Fruit fly (Drosophila melanogaster) whole organism, wandering third instar larva: Measurements from ENCODE around the gene CG15642.

Experiments used
- CrebA ChIP-seq: fragments of 200-800 bp; sonication (Bioruptor generic); optimal IDR thresholded peaks from 2 replicates; lab custom pipeline; 2016; ENCODE audit warnings: missing biosample characterization, mild to moderate bottlenecking, missing genetic modification characterization, borderline replicate concordance
- Dfd ChIP-seq: fragments of >200 bp; optimal IDR thresholded peaks from 2 replicates; lab custom pipeline; 2017; ENCODE audit warnings: missing biosample characterization, missing genetic modification characterization
- Mio ChIP-seq: sonication (Bioruptor generic); optimal IDR thresholded peaks from 2 replicates; lab custom pipeline; 2016; ENCODE audit warnings: missing biosample characterization, missing genetic modification characterization
- OdsH ChIP-seq: fragments of 200-800 bp; sonication (Bioruptor generic); optimal IDR thresholded peaks from 2 replicates; lab custom pipeline; 2016; ENCODE audit warnings: missing biosample characterization, mild to moderate bottlenecking, missing genetic modification characterization
- Vsx2 ChIP-seq: fragments of 200-300, 225-300 bp; sonication (Bioruptor generic); optimal IDR thresholded peaks from 2 replicates; lab custom pipeline; 2018; ENCODE audit warnings: missing biosample characterization, missing genetic modification characterization; ENCODE audit not compliant: partially characterized antibody
- lola ChIP-seq: fragments of >200 bp; optimal IDR thresholded peaks from 2 replicates; lab custom pipeline; 2017; ENCODE audit warnings: missing biosample characterization, missing genetic modification characterization
- rgr ChIP-seq: fragments of 200-800 bp; sonication (Bioruptor generic); optimal IDR thresholded peaks from 3 replicates; lab custom pipeline; 2016; ENCODE audit warnings: missing biosample characterization, mild to moderate bottlenecking, missing genetic modification characterization
- sage ChIP-seq: fragments of 200-800 bp; sonication (Bioruptor generic); optimal IDR thresholded peaks from 2 replicates; lab custom pipeline; 2016; ENCODE audit warnings: missing biosample characterization, mild to moderate bottlenecking, missing genetic modification characterization

- no peak for TF ChIP-seq Vsx2 (GFP tag; lab: Kevin White, UChicago)
- TF ChIP-seq CrebA (GFP tag; lab: Kevin White, UChicago): no peak
- TF ChIP-seq rgr (GFP tag; lab: Kevin White, UChicago): no peak
- no peak for TF ChIP-seq sage
- no peak for TF ChIP-seq Dfd (GFP tag; lab: Kevin White, UChicago)
- no peak for TF ChIP-seq OdsH
- no peak for TF ChIP-seq lola (GFP tag; lab: Kevin White, UChicago)
- TF ChIP-seq Mio (GFP tag; lab: Kevin White, UChicago): no peak
These were observed 15.6 kb upstream of the CG15642 start for dm6 chrX:15483010-15483802.
